Worm (Caenorhabditis elegans) whole organism, midembryonic: ENCODE measurements around the gene K09C6.2.

Experiments
- T22C8.4 ChIP-seq: fragments of 200-800 bp; sonication (Bioruptor generic); IDR thresholded peaks from 2 replicates; pipeline ENCODE4 v1.3.6; 2022; ENCODE audit warnings: missing genetic modification characterization, missing compliant biosample characterization
- cog-1 ChIP-seq: sonication (generic microtip); optimal IDR thresholded peaks from 2 replicates; lab custom pipeline; 2016; ENCODE audit warnings: missing genetic modification characterization, missing compliant biosample characterization
- flt-1 ChIP-seq: fragments of 200-800 bp; sonication (Bioruptor generic); IDR thresholded peaks from 2 replicates; pipeline ENCODE4 v1.3.6; 2022; ENCODE audit warnings: missing genetic modification characterization, missing compliant biosample characterization
- klf-2 ChIP-seq: fragments of 200-800 bp; sonication (Bioruptor generic); conservative IDR thresholded peaks from 2 replicates; pipeline ENCODE4 v1.3.6; 2022; ENCODE audit warnings: missing genetic modification reagents, missing genetic modification characterization, missing compliant biosample characterization
- med-1 ChIP-seq: sonication (generic microtip); optimal IDR thresholded peaks from 2 replicates; lab custom pipeline; 2017; ENCODE audit warnings: missing genetic modification characterization, mild to moderate bottlenecking, missing compliant biosample characterization, antibody characterized with exemption, missing genetic modification reagents; ENCODE audit not compliant: insufficient read depth
- ref-1 ChIP-seq: fragments of 200-800 bp; sonication (Bioruptor generic); conservative IDR thresholded peaks from 2 replicates; pipeline ENCODE4 v1.3.6; 2022; ENCODE audit warnings: missing genetic modification reagents, missing genetic modification characterization, missing compliant biosample characterization
- ztf-29 ChIP-seq: fragments of 200-800 bp; sonication (Bioruptor generic); IDR thresholded peaks from 2 replicates; pipeline ENCODE4 v1.3.6; 2022; ENCODE audit warnings: missing genetic modification reagents, missing genetic modification characterization, missing compliant biosample characterization

DNA sequence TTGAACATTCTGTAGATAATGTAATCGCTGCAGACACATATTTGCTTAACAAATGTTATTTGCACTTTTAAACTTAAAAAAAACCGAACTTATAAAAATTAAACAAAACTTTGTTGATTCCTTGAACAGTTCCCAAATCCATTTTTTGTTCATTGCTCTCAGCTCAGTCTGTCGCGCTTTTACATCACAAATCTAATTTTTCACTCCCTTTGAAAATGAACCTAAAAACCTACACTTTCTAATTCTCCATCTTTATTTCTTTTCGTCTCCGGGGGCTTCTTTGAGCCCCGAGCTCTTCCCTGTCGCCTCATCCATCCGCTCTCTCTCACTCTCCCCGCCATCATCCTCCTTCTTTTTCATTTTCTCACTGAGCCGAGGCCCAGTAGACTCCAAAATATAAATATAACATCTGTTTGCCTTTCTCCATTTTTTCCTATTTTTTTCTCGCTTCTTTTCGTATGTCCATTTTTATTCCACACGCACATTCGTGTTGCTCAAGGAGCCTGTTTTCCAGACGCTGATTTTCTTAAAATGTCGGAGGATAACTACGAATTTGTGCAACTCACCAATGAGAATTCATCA lies 46.3 kb upstream of the K09C6.2 start, which contains the start of gene R13D11.4:
- TF ChIP-seq ztf-29, result no peak
- TF ChIP-seq ref-1, result no peak
- TF ChIP-seq med-1 (GFP tag; lab: Kevin White, UChicago), result no peak
- TF ChIP-seq cog-1, result no peak
- TF ChIP-seq klf-2, result no peak
- TF ChIP-seq flt-1 (GFP tag; lab: Robert Waterston, UW), result no peak
- TF ChIP-seq T22C8.4, result no peak
